Worm (Caenorhabditis elegans) whole organism, L2 larva: Measurements from ENCODE around the gene nhr-205.

Source experiments
- C34F6.9 ChIP-seq: fragments of 150-350 bp; optimal IDR thresholded peaks from 2 replicates; lab custom pipeline; 2014; ENCODE audit warnings: missing biosample characterization, missing genetic modification characterization
- F13H6.1 ChIP-seq: sonication (generic microtip); optimal IDR thresholded peaks from 2 replicates; lab custom pipeline; 2016; ENCODE audit warnings: missing genetic modification characterization, missing compliant biosample characterization
- Y55F3AM.14 ChIP-seq: fragments of 200-800 bp; sonication (Bioruptor generic); optimal IDR thresholded peaks from 2 replicates; lab custom pipeline; 2018; ENCODE audit warnings: mild to moderate bottlenecking, missing genetic modification characterization, missing compliant biosample characterization
- ZK546.5 ChIP-seq: sonication (generic microtip); optimal IDR thresholded peaks from 2 replicates; lab custom pipeline; 2017; ENCODE audit warnings: missing biosample characterization, missing genetic modification characterization
- ama-1 ChIP-seq: fragments of 150-350 bp; optimal IDR thresholded peaks from 2 replicates; lab custom pipeline; 2018; ENCODE audit warnings: inconsistent platforms
- blmp-1 ChIP-seq: sonication (generic microtip); optimal IDR thresholded peaks from 2 replicates; lab custom pipeline; 2017; ENCODE audit warnings: missing genetic modification characterization, mild to moderate bottlenecking, missing compliant biosample characterization, antibody characterized with exemption, moderate library complexity; ENCODE audit not compliant: insufficient read depth
- ceh-16 ChIP-seq: fragments of 150-350 bp; optimal IDR thresholded peaks from 2 replicates; lab custom pipeline; 2014; ENCODE audit warnings: missing biosample characterization, missing genetic modification characterization
- ceh-82 ChIP-seq: fragments of 150-350 bp; optimal IDR thresholded peaks from 2 replicates; lab custom pipeline; 2014; ENCODE audit warnings: missing biosample characterization, missing genetic modification characterization
- crh-2 ChIP-seq: sonication (generic microtip); optimal IDR thresholded peaks from 2 replicates; lab custom pipeline; 2017; ENCODE audit warnings: missing biosample characterization, missing genetic modification characterization
- dmd-4 ChIP-seq: sonication (generic microtip); optimal IDR thresholded peaks from 2 replicates; lab custom pipeline; 2017; ENCODE audit warnings: missing biosample characterization, missing genetic modification characterization
- egl-27 ChIP-seq: sonication (generic microtip); optimal IDR thresholded peaks from 3 replicates; lab custom pipeline; 2017; ENCODE audit warnings: missing biosample characterization, missing genetic modification reagents, missing genetic modification characterization
- elt-1 ChIP-seq: fragments of 150-350 bp; optimal IDR thresholded peaks from 2 replicates; lab custom pipeline; 2014; ENCODE audit warnings: missing biosample characterization, missing genetic modification characterization
- elt-3 ChIP-seq: sonication (generic microtip); optimal IDR thresholded peaks from 2 replicates; lab custom pipeline; 2017; ENCODE audit warnings: missing biosample characterization, missing genetic modification characterization
- fos-1 ChIP-seq: fragments of 150-350 bp; optimal IDR thresholded peaks from 2 replicates; lab custom pipeline; 2014; ENCODE audit warnings: missing biosample characterization, missing genetic modification characterization
- gmeb-1 ChIP-seq: fragments of 150-350 bp; optimal IDR thresholded peaks from 2 replicates; lab custom pipeline; 2014; ENCODE audit warnings: missing biosample characterization, missing genetic modification characterization
- lin-11 ChIP-seq: fragments of 150-350 bp; sonication (generic microtip); optimal IDR thresholded peaks from 2 replicates; lab custom pipeline; 2014; ENCODE audit warnings: missing biosample characterization, missing genetic modification characterization, inconsistent platforms, mixed read lengths
- lin-13 ChIP-seq: fragments of 150-350 bp; optimal IDR thresholded peaks from 2 replicates; lab custom pipeline; 2014; ENCODE audit warnings: missing biosample characterization, missing genetic modification reagents, missing genetic modification characterization
- lsy-2 ChIP-seq, 2 experiments: fragments of 150-350 bp in 1 of 2; sonication (generic microtip) in 1 of 2; optimal IDR thresholded peaks; 2 replicates each; lab custom pipeline; 2014 to 2017; ENCODE audit warnings: missing biosample characterization in 2 of 2, missing genetic modification characterization in 2 of 2
- mab-5 ChIP-seq: fragments of 150-350 bp; optimal IDR thresholded peaks from 2 replicates; lab custom pipeline; 2014; ENCODE audit warnings: missing biosample characterization, missing genetic modification characterization
- mdl-1 ChIP-seq, 2 experiments: fragments of 150-350 bp in 1 of 2; sonication (generic microtip) in 1 of 2; optimal IDR thresholded peaks; 2 replicates each; lab custom pipeline; 2017; ENCODE audit warnings: missing biosample characterization in 2 of 2, missing genetic modification characterization in 2 of 2
- nhr-11 ChIP-seq: fragments of 150-350 bp; optimal IDR thresholded peaks from 2 replicates; lab custom pipeline; 2014; ENCODE audit warnings: missing biosample characterization, missing genetic modification characterization
- nhr-12 ChIP-seq: fragments of 150-350 bp; optimal IDR thresholded peaks from 2 replicates; lab custom pipeline; 2014; ENCODE audit warnings: missing biosample characterization, missing genetic modification characterization
- nhr-21 ChIP-seq: fragments of 150-350 bp; optimal IDR thresholded peaks from 2 replicates; lab custom pipeline; 2014; ENCODE audit warnings: missing biosample characterization, missing genetic modification characterization
- nhr-23 ChIP-seq: fragments of 150-350 bp; optimal IDR thresholded peaks from 2 replicates; lab custom pipeline; 2014; ENCODE audit warnings: missing biosample characterization, missing genetic modification reagents, missing genetic modification characterization
- nhr-237 ChIP-seq: fragments of 150-350 bp; optimal IDR thresholded peaks from 2 replicates; lab custom pipeline; 2014; ENCODE audit warnings: missing biosample characterization, missing genetic modification characterization
- nhr-6 ChIP-seq: fragments of 150-350 bp; optimal IDR thresholded peaks from 2 replicates; lab custom pipeline; 2014; ENCODE audit warnings: missing biosample characterization, missing genetic modification characterization
- nhr-77 ChIP-seq: fragments of 150-350 bp; optimal IDR thresholded peaks from 2 replicates; lab custom pipeline; 2014; ENCODE audit warnings: missing biosample characterization, missing genetic modification characterization
- sem-4 ChIP-seq: fragments of 150-350 bp; optimal IDR thresholded peaks from 2 replicates; lab custom pipeline; 2014; ENCODE audit warnings: missing biosample characterization, missing genetic modification reagents, missing genetic modification characterization
- sma-3 ChIP-seq: sonication (generic microtip); optimal IDR thresholded peaks from 2 replicates; lab custom pipeline; 2016; ENCODE audit warnings: missing genetic modification reagents, missing genetic modification characterization, missing compliant biosample characterization
- sma-9 ChIP-seq, 2 experiments: fragments of 150-350 bp in 1 of 2; sonication (generic microtip) in 1 of 2; optimal IDR thresholded peaks; 2 replicates each; lab custom pipeline; 2014 to 2016; ENCODE audit warnings: missing genetic modification characterization in 2 of 2, mild to moderate bottlenecking in 1 of 2, missing biosample characterization in 1 of 2, missing compliant biosample characterization in 1 of 2, missing genetic modification reagents in 1 of 2, moderate library complexity in 1 of 2
- snpc-4 ChIP-seq: fragments of 150-350 bp; optimal IDR thresholded peaks from 2 replicates; lab custom pipeline; 2014; ENCODE audit warnings: missing biosample characterization, missing genetic modification characterization
- unc-39 ChIP-seq: fragments of 150-350 bp; optimal IDR thresholded peaks from 2 replicates; lab custom pipeline; 2014; ENCODE audit warnings: missing biosample characterization, missing genetic modification characterization
- unc-62 ChIP-seq: fragments of 150-350 bp; optimal IDR thresholded peaks from 2 replicates; lab custom pipeline; 2014; ENCODE audit warnings: missing biosample characterization, missing genetic modification reagents, missing genetic modification characterization
- zag-1 ChIP-seq: fragments of 150-350 bp; optimal IDR thresholded peaks from 2 replicates; lab custom pipeline; 2014; ENCODE audit warnings: missing biosample characterization, missing genetic modification characterization
- ztf-11 ChIP-seq: sonication (generic microtip); optimal IDR thresholded peaks from 2 replicates; lab custom pipeline; 2017; ENCODE audit warnings: missing biosample characterization, missing genetic modification characterization
- ztf-4 ChIP-seq: fragments of 150-350 bp; optimal IDR thresholded peaks from 2 replicates; lab custom pipeline; 2014; ENCODE audit warnings: missing biosample characterization, missing genetic modification characterization

nhr-205 gene

ce11 chrV:10094374-10094773, 12.8 kb upstream of the nhr-205 start, which contains the start of gene srd-49:
Gene srd-49 (plus strand): TSS chrV:10094674.
- TF ChIP-seq ama-1 = no peak
- TF ChIP-seq, all 48 proteins: peak for 0

ce11 chrV:10091152-10091551, 9.6 kb upstream of the nhr-205 start, which contains the start of gene R04B5.11:
Gene R04B5.11 (minus strand): TSS chrV:10091252.
- TF ChIP-seq nhr-23 (tag; lab: Kevin White, UChicago) = no peak
- no peak for TF ChIP-seq gmeb-1 (tag; lab: Kevin White, UChicago)
- no peak for TF ChIP-seq nhr-21
- TF ChIP-seq unc-39 (tag; lab: Kevin White, UChicago) = no peak
- TF ChIP-seq lin-11 (tag; lab: Kevin White, UChicago) = no peak
- no peak for TF ChIP-seq nhr-11
- no peak for TF ChIP-seq nhr-6 (tag; lab: Kevin White, UChicago)
- no peak for TF ChIP-seq nhr-12 (tag; lab: Kevin White, UChicago)
- TF ChIP-seq zag-1 (tag; lab: Kevin White, UChicago) = no peak
- no peak for TF ChIP-seq dmd-4 (tag; lab: Kevin White, UChicago)
- no peak for TF ChIP-seq crh-2

- TF ChIP-seq snpc-4 = no peak
- TF ChIP-seq ZK546.5 = no peak
- no peak for TF ChIP-seq nhr-237 (tag; lab: Kevin White, UChicago)
- TF ChIP-seq mdl-1 (tag; optimal IDR thresholded peaks at IDR 0.05; lab: Kevin White, UChicago) = no peak
- no peak for TF ChIP-seq ceh-16 (tag; lab: Kevin White, UChicago)
- no peak for TF ChIP-seq fos-1
- TF ChIP-seq ztf-4 = no peak
- no peak for TF ChIP-seq C34F6.9 (tag; lab: Kevin White, UChicago)
- TF ChIP-seq dmd-4 (tag; lab: Kevin White, UChicago) = no peak
- TF ChIP-seq ztf-11 (tag; lab: Kevin White, UChicago) = no peak
- no peak for TF ChIP-seq Y55F3AM.14 (GFP tag; lab: Kevin White, UChicago)
- no peak for TF ChIP-seq sem-4 (tag; lab: Kevin White, UChicago)
- no peak for TF ChIP-seq lin-11 (tag; lab: Kevin White, UChicago)
- TF ChIP-seq nhr-77 (tag; lab: Kevin White, UChicago) = no peak
- no peak for TF ChIP-seq ceh-82 (tag; lab: Kevin White, UChicago)
- no peak for TF ChIP-seq unc-62
- TF ChIP-seq gmeb-1 (tag; lab: Kevin White, UChicago) = no peak
- TF ChIP-seq mab-5 (tag; lab: Kevin White, UChicago) = no peak
- TF ChIP-seq, all 48 proteins: peak for 0
Measured at ce11 chrV:10090461-10090860, 8.9 kb upstream of the nhr-205 start, which contains the start of gene R04B5.7. Gene R04B5.7 (minus strand): TSS chrV:10090561.

ce11 chrV:10087103-10087502, 5.5 kb upstream of the nhr-205 start, which contains the start of gene R04B5.5:
Gene R04B5.5 (plus strand): TSS chrV:10087480.
- TF ChIP-seq ZK546.5 (no peak), sma-9 (GFP tag; optimal IDR thresholded peaks at IDR 0.05; lab: Kevin White, UChicago) (peak; percentile 87), sma-9 (tag; optimal IDR thresholded peaks at IDR 0.05; lab: Kevin White, UChicago) (no peak), F13H6.1 (tag; lab: Kevin White, UChicago) (peak; percentile 29), blmp-1 (peak; percentile 55), mdl-1 (tag; optimal IDR thresholded peaks at IDR 0.05; lab: Kevin White, UChicago) (peak; percentile 15 to 45), lsy-2 (tag; optimal IDR thresholded peaks at IDR 0.05; lab: Kevin White, UChicago) (peak in 1 of 2 experiments; percentile 39), nhr-21 (peak; percentile 65), sma-3 (GFP tag; lab: Kevin White, UChicago) (peak; percentile 32), crh-2 (peak; percentile 35), egl-27 (tag; lab: Kevin White, UChicago) (peak; percentile 35), elt-1 (tag; lab: Kevin White, UChicago) (no peak), nhr-237 (tag; lab: Kevin White, UChicago) (no peak), ceh-82 (tag; lab: Kevin White, UChicago) (no peak), fos-1 (peak; percentile 69), unc-62 (no peak), lin-13 (GFP tag; lab: Kevin White, UChicago) (no peak), C34F6.9 (tag; lab: Kevin White, UChicago) (peak; percentile 21), elt-3 (no peak)
